Worm (Caenorhabditis elegans): Measurements from ENCODE around the gene lact-2.

Gene lact-2

DNA sequence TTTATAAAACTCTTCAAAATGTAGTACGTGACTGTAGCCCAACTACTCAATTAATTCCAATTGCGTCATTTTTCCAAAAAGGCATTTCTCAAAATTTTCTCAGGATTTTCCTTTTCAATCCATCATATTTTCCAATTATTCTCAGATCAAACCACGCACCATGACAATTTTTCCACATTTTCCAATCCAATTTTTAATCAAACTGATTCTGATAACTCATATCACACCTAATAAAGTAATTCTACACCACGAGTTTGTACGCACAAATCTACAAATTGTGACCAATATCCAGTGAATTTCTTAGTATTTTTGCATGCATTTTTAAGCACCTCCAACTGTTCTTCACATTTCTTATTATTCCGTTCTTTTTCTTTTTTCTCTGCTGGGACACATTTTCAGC is 43.2 kb upstream of the lact-2 start:
- TF ChIP-seq lin-13 (tag; optimal IDR thresholded peaks at IDR 0.05) (no peak), lsy-2 (tag; optimal IDR thresholded peaks at IDR 0.05) (no peak)

DNA sequence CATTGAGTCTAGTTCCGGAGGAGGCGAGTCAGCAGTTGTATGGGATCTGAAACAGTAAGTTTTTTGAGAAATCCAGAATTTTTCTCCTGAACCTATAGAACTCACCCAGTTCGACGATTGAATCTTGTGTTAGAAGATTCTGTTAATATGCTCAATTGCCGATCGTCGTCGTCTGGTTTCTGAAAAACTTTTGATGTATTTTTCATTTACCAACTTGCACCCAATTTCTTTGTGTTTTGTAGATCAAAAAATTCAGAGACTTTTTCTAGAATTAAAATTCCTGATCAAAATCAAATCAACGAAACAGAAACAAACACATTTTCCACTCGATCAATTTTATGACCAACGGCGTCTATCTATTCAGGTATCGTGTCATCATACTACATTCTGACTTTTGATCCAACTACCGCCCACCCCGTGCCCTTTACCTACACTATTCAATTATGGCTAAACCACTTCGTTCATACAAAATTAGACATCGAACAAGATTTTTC is 38.1 kb upstream of the lact-2 start, which contains the start of gene C18D1.2:
TSS of gene C18D1.2 (plus strand) at position 444 of the 494 bp plus-strand sequence.
- no peak for TF ChIP-seq ceh-43 (GFP tag; optimal IDR thresholded peaks at IDR 0.05)
- no peak for TF ChIP-seq nhr-76 (tag; optimal IDR thresholded peaks at IDR 0.05)
- TF ChIP-seq hlh-1 (tag; optimal IDR thresholded peaks at IDR 0.05) = no peak
- no peak for TF ChIP-seq ztf-11 (tag; optimal IDR thresholded peaks at IDR 0.05)
- TF ChIP-seq drap-1 (GFP tag; optimal IDR thresholded peaks at IDR 0.05) = no peak
- no peak for TF ChIP-seq elt-1 (tag; optimal IDR thresholded peaks at IDR 0.05; ENCODE audit: borderline replicate concordance, insufficient read depth)
- TF ChIP-seq flh-1 (GFP tag; optimal IDR thresholded peaks at IDR 0.05) = no peak
- TF ChIP-seq unc-62 (GFP tag; optimal IDR thresholded peaks at IDR 0.05) = no peak
- no peak for TF ChIP-seq sem-2 (GFP tag; optimal IDR thresholded peaks at IDR 0.05)
- TF ChIP-seq mls-2 (tag; optimal IDR thresholded peaks at IDR 0.05) = no peak
- TF ChIP-seq nhr-237 (tag; optimal IDR thresholded peaks at IDR 0.05) = no peak

- TF ChIP-seq nhr-76 (tag; optimal IDR thresholded peaks at IDR 0.05) = no peak
- TF ChIP-seq ces-1 (GFP tag; optimal IDR thresholded peaks at IDR 0.05) = peak; percentile 66
Observed at ce11 chrII:10060508-10060907, 34.2 kb upstream of the lact-2 start, which contains the start of gene stg-1. stg-1 (minus strand) TSS chrII:10060660.

DNA sequence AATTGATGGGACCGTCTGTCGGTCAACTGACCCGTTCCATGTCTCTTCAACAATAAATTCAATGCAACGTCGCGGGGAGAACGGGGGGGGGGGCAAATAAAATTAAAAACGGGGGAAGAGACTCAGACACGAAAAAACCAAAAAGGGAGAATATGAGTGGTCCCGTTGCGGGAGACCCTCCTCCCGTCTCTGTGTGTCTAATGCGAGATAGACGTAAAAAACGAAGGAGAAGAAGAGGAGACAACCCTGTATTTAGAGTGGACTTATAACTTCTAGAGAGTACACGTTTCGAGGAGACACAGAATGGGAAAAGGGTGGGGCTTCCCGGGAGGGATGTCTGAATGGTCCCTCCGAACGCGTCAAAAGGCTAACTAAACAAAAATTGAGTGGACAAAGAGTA is 29.2 kb upstream of the lact-2 start:
- peak; percentile 38 for TF ChIP-seq drap-1 (GFP tag; optimal IDR thresholded peaks at IDR 0.05)
- TF ChIP-seq mls-2 (tag; optimal IDR thresholded peaks at IDR 0.05) = peak; percentile 83
- no peak for TF ChIP-seq tbx-8 (GFP tag; optimal IDR thresholded peaks at IDR 0.05)
- no peak for TF ChIP-seq ceh-43 (GFP tag; optimal IDR thresholded peaks at IDR 0.05)
- peak; percentile 82 for TF ChIP-seq ces-1 (GFP tag; optimal IDR thresholded peaks at IDR 0.05)
- TF ChIP-seq unc-120 (tag; optimal IDR thresholded peaks at IDR 0.05; ENCODE audit: poor library complexity, severe bottlenecking) = peak; percentile 39
- TF ChIP-seq cnd-1 (tag; optimal IDR thresholded peaks at IDR 0.05) = peak; percentile 84
- TF ChIP-seq M03D4.4 (tag; optimal IDR thresholded peaks at IDR 0.05) = peak; percentile 24
- peak; percentile 68 for TF ChIP-seq sptf-1 (tag; optimal IDR thresholded peaks at IDR 0.05)
- TF ChIP-seq snpc-4 (tag; optimal IDR thresholded peaks at IDR 0.05) = no peak
- TF ChIP-seq nhr-2 (tag; optimal IDR thresholded peaks at IDR 0.05) = peak; percentile 20
- TF ChIP-seq ham-2 (GFP tag; optimal IDR thresholded peaks at IDR 0.05) = peak; percentile 28

- TF ChIP-seq ces-1 (GFP tag; optimal IDR thresholded peaks at IDR 0.05) (no peak), nhr-28 (tag; optimal IDR thresholded peaks at IDR 0.05) (no peak), nhr-76 (tag; optimal IDR thresholded peaks at IDR 0.05) (no peak), mls-2 (tag; optimal IDR thresholded peaks at IDR 0.05) (no peak), ceh-83 (GFP tag; optimal IDR thresholded peaks at IDR 0.05) (no peak), sptf-1 (tag; optimal IDR thresholded peaks at IDR 0.05) (no peak), mep-1 (tag; optimal IDR thresholded peaks at IDR 0.05) (no peak), flh-1 (GFP tag; optimal IDR thresholded peaks at IDR 0.05) (no peak), lin-13 (tag; optimal IDR thresholded peaks at IDR 0.05) (no peak)
Observed at ce11 chrII:10067817-10068216, 26.9 kb upstream of the lact-2 start, which contains the start of gene die-1. die-1 (minus strand) TSS chrII:10067917.

DNA sequence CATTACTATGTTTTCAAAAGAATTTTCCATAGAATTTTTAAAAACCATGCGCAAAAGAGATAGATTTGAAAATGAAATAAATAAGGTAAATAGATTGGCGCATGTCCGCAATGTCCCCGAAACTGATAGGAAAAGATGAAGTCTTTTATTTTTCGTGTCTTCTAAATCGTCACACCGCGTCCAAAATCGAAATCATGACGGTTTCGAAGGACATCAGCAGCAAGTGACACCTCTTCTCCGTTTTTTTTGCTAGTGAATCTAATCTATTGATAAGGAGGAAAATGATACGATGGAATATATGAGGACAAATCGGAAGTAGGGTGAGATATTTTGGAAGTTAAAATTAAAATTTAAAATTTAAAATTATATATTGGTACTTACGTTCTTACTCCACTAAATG is 20.7 kb upstream of the lact-2 start:
- TF ChIP-seq M03D4.4 (tag; optimal IDR thresholded peaks at IDR 0.05) = no peak
- no peak for TF ChIP-seq ceh-83 (GFP tag; optimal IDR thresholded peaks at IDR 0.05)
- TF ChIP-seq snpc-4 (tag; optimal IDR thresholded peaks at IDR 0.05) = no peak
- TF ChIP-seq mab-5 (tag; optimal IDR thresholded peaks at IDR 0.05) = no peak
- TF ChIP-seq pha-4 (tag; optimal IDR thresholded peaks at IDR 0.05) = no peak
- TF ChIP-seq mep-1 (tag; optimal IDR thresholded peaks at IDR 0.05) = no peak
- no peak for TF ChIP-seq tbx-8 (GFP tag; optimal IDR thresholded peaks at IDR 0.05)
- TF ChIP-seq lsy-2 (tag; optimal IDR thresholded peaks at IDR 0.05) = no peak
- no peak for TF ChIP-seq cnd-1 (tag; optimal IDR thresholded peaks at IDR 0.05)
- TF ChIP-seq sptf-1 (tag; optimal IDR thresholded peaks at IDR 0.05) = no peak
- TF ChIP-seq blmp-1 (tag; optimal IDR thresholded peaks at IDR 0.05) = no peak
- TF ChIP-seq ztf-11 (tag; optimal IDR thresholded peaks at IDR 0.05) = no peak
- TF ChIP-seq ham-2 (GFP tag; optimal IDR thresholded peaks at IDR 0.05) = no peak
